Fruit fly (Drosophila melanogaster) whole organism, wandering third instar larva: ENCODE results near the gene CG43229.

Experiments
- Abd-B ChIP-seq: fragments of >200 bp; optimal IDR thresholded peaks from 2 replicates; lab custom pipeline; 2017; ENCODE audit warnings: missing biosample characterization, missing genetic modification characterization
- CG32264 ChIP-seq: fragments of 200-800 bp; sonication (Bioruptor generic); optimal IDR thresholded peaks from 2 replicates; lab custom pipeline; 2016; ENCODE audit warnings: missing biosample characterization, missing genetic modification characterization
- CG9705 ChIP-seq: fragments of 200-800 bp; sonication (Bioruptor generic); optimal IDR thresholded peaks from 2 replicates; lab custom pipeline; 2018; ENCODE audit warnings: missing biosample characterization, mild to moderate bottlenecking, missing genetic modification characterization
- CrebA ChIP-seq: fragments of 200-800 bp; sonication (Bioruptor generic); optimal IDR thresholded peaks from 2 replicates; lab custom pipeline; 2016; ENCODE audit warnings: missing biosample characterization, mild to moderate bottlenecking, missing genetic modification characterization, borderline replicate concordance
- Dfd ChIP-seq: fragments of >200 bp; optimal IDR thresholded peaks from 2 replicates; lab custom pipeline; 2017; ENCODE audit warnings: missing biosample characterization, missing genetic modification characterization
- Dif ChIP-seq: fragments of 200-275, 200-300 bp; sonication (Bioruptor generic); optimal IDR thresholded peaks from 2 replicates; lab custom pipeline; 2018; ENCODE audit warnings: missing biosample characterization, missing genetic modification characterization; ENCODE audit not compliant: partially characterized antibody
- GATAd ChIP-seq: sonication (Bioruptor generic); optimal IDR thresholded peaks from 2 replicates; lab custom pipeline; 2016; ENCODE audit warnings: missing biosample characterization, missing genetic modification characterization
- HLH106 ChIP-seq: fragments of 200-800 bp; optimal IDR thresholded peaks from 3 replicates; lab custom pipeline; 2019; ENCODE audit warnings: missing biosample characterization, mild to moderate bottlenecking, missing genetic modification characterization, moderate library complexity
- Hnf4 ChIP-seq: fragments of 200-800 bp; sonication (Bioruptor generic); optimal IDR thresholded peaks from 2 replicates; lab custom pipeline; 2016; ENCODE audit warnings: missing biosample characterization, mild to moderate bottlenecking, missing genetic modification characterization
- Hr78 ChIP-seq: fragments of >200 bp; optimal IDR thresholded peaks from 2 replicates; lab custom pipeline; 2017; ENCODE audit warnings: missing biosample characterization, missing genetic modification characterization
- Hr83 ChIP-seq: fragments of 200-300 bp; sonication (Bioruptor generic); optimal IDR thresholded peaks from 2 replicates; lab custom pipeline; 2016; ENCODE audit warnings: missing biosample characterization, mild to moderate bottlenecking, missing genetic modification characterization, moderate library complexity; ENCODE audit not compliant: poor library complexity, severe bottlenecking
- Jra ChIP-seq: sonication (Bioruptor generic); optimal IDR thresholded peaks from 2 replicates; lab custom pipeline; 2016; ENCODE audit warnings: missing biosample characterization, missing genetic modification characterization
- Mio ChIP-seq: sonication (Bioruptor generic); optimal IDR thresholded peaks from 2 replicates; lab custom pipeline; 2016; ENCODE audit warnings: missing biosample characterization, missing genetic modification characterization
- Myc ChIP-seq: fragments of >200 bp; optimal IDR thresholded peaks from 2 replicates; lab custom pipeline; 2017
- N ChIP-seq: fragments of >200 bp; optimal IDR thresholded peaks from 2 replicates; lab custom pipeline; 2018; ENCODE audit warnings: missing biosample characterization, missing external identifiers, missing genetic modification characterization
- OdsH ChIP-seq: fragments of 200-800 bp; sonication (Bioruptor generic); optimal IDR thresholded peaks from 2 replicates; lab custom pipeline; 2016; ENCODE audit warnings: missing biosample characterization, mild to moderate bottlenecking, missing genetic modification characterization
- Rel ChIP-seq, 2 experiments: fragments of 200-800 bp; sonication (Bioruptor generic) in 1 of 2; optimal IDR thresholded peaks; 2 replicates in 1 of 2; 3 replicates in 1 of 2; lab custom pipeline; 2016 to 2019; ENCODE audit warnings: mild to moderate bottlenecking in 2 of 2, missing biosample characterization in 2 of 2, missing genetic modification characterization in 2 of 2, moderate library complexity in 1 of 2
- Sp1 ChIP-seq: fragments of 200-800 bp; sonication (Bioruptor generic); optimal IDR thresholded peaks from 3 replicates; lab custom pipeline; 2019; ENCODE audit warnings: missing biosample characterization, mild to moderate bottlenecking, missing genetic modification characterization, moderate library complexity
- Vsx2 ChIP-seq: fragments of 200-300, 225-300 bp; sonication (Bioruptor generic); optimal IDR thresholded peaks from 2 replicates; lab custom pipeline; 2018; ENCODE audit warnings: missing biosample characterization, missing genetic modification characterization; ENCODE audit not compliant: partially characterized antibody
- br ChIP-seq: fragments of 200-800 bp; sonication (Bioruptor generic); optimal IDR thresholded peaks from 2 replicates; lab custom pipeline; 2016; ENCODE audit warnings: missing biosample characterization, missing genetic modification characterization
- brk ChIP-seq: fragments of 200-800 bp; sonication (Bioruptor generic); optimal IDR thresholded peaks from 2 replicates; lab custom pipeline; 2016; ENCODE audit warnings: missing biosample characterization, mild to moderate bottlenecking, missing genetic modification characterization
- dl ChIP-seq, 2 experiments: fragments of 175-275, 200-275 bp in 1 of 2; fragments of 200-275 bp in 1 of 2; sonication (Bioruptor generic); optimal IDR thresholded peaks; lab custom pipeline; 2018; ENCODE audit warnings: mild to moderate bottlenecking in 2 of 2, missing biosample characterization in 2 of 2, missing genetic modification characterization in 2 of 2, moderate library complexity in 2 of 2; ENCODE audit not compliant: partially characterized antibody in 2 of 2, insufficient read depth in 1 of 2
- dmrt93B ChIP-seq: fragments of 200-800 bp; sonication (Bioruptor generic); optimal IDR thresholded peaks from 2 replicates; lab custom pipeline; 2018; ENCODE audit warnings: missing biosample characterization, mild to moderate bottlenecking, missing genetic modification characterization
- dsf ChIP-seq: sonication (Bioruptor generic); optimal IDR thresholded peaks from 2 replicates; lab custom pipeline; 2016; ENCODE audit warnings: missing biosample characterization, missing genetic modification characterization, borderline replicate concordance
- ey ChIP-seq: fragments of 200-800 bp; sonication (Bioruptor generic); optimal IDR thresholded peaks from 2 replicates; lab custom pipeline; 2016; ENCODE audit warnings: missing biosample characterization, missing genetic modification characterization
- foxo ChIP-seq, 2 experiments: fragments of 200-800 bp; sonication (Bioruptor generic); optimal IDR thresholded peaks; 2 replicates in 1 of 2; 3 replicates in 1 of 2; lab custom pipeline; 2016 to 2017; ENCODE audit warnings: missing biosample characterization in 2 of 2, missing genetic modification characterization in 2 of 2
- fru ChIP-seq: fragments of 200-800 bp; sonication (Bioruptor generic); optimal IDR thresholded peaks from 3 replicates; lab custom pipeline; 2016; ENCODE audit warnings: missing biosample characterization, mild to moderate bottlenecking, missing genetic modification characterization
- h ChIP-seq: fragments of 200-800 bp; sonication (Bioruptor generic); optimal IDR thresholded peaks from 3 replicates; lab custom pipeline; 2016; ENCODE audit warnings: missing biosample characterization, mild to moderate bottlenecking, missing genetic modification characterization
- lola ChIP-seq: fragments of >200 bp; optimal IDR thresholded peaks from 2 replicates; lab custom pipeline; 2017; ENCODE audit warnings: missing biosample characterization, missing genetic modification characterization
- pan ChIP-seq: fragments of >200 bp; optimal IDR thresholded peaks from 2 replicates; lab custom pipeline; 2017
- psq ChIP-seq: fragments of 200-800 bp; sonication (Bioruptor generic); optimal IDR thresholded peaks from 3 replicates; lab custom pipeline; 2017; ENCODE audit warnings: missing biosample characterization, mild to moderate bottlenecking, missing genetic modification characterization, moderate library complexity
- rgr ChIP-seq: fragments of 200-800 bp; sonication (Bioruptor generic); optimal IDR thresholded peaks from 3 replicates; lab custom pipeline; 2016; ENCODE audit warnings: missing biosample characterization, mild to moderate bottlenecking, missing genetic modification characterization
- sage ChIP-seq: fragments of 200-800 bp; sonication (Bioruptor generic); optimal IDR thresholded peaks from 2 replicates; lab custom pipeline; 2016; ENCODE audit warnings: missing biosample characterization, mild to moderate bottlenecking, missing genetic modification characterization
- sv ChIP-seq: fragments of 200-800 bp; sonication (Bioruptor generic); optimal IDR thresholded peaks from 3 replicates; lab custom pipeline; 2016; ENCODE audit warnings: missing biosample characterization, missing genetic modification characterization
- tai ChIP-seq: sonication (Bioruptor generic); optimal IDR thresholded peaks from 2 replicates; lab custom pipeline; 2016; ENCODE audit warnings: missing biosample characterization, missing genetic modification characterization
- usp ChIP-seq: fragments of >200 bp; optimal IDR thresholded peaks from 2 replicates; lab custom pipeline; 2017; ENCODE audit warnings: missing biosample characterization, missing genetic modification characterization
- woc ChIP-seq: sonication (Bioruptor generic); optimal IDR thresholded peaks from 2 replicates; lab custom pipeline; 2016; ENCODE audit warnings: missing biosample characterization, mild to moderate bottlenecking, missing genetic modification characterization

The CG43229 gene

dm6 chrX:18138297-18138696 lies at the start of gene CG43229:
CG43229 (plus strand) TSS chrX:18138542.
- TF ChIP-seq ey (GFP tag; lab: Kevin White, UChicago): no peak
- no peak for TF ChIP-seq HLH106
- no peak for TF ChIP-seq br (GFP tag; lab: Kevin White, UChicago)
- TF ChIP-seq Hr83: no peak
- no peak for TF ChIP-seq Abd-B
- TF ChIP-seq pan: no peak
- TF ChIP-seq psq (GFP tag; lab: Kevin White, UChicago): no peak
- no peak for TF ChIP-seq CG32264 (GFP tag; lab: Kevin White, UChicago)
- no peak for TF ChIP-seq CrebA (GFP tag; lab: Kevin White, UChicago)
- no peak for TF ChIP-seq sage (GFP tag; lab: Kevin White, UChicago)
- no peak for TF ChIP-seq woc (GFP tag; lab: Kevin White, UChicago)
- no peak for TF ChIP-seq sv
- TF ChIP-seq OdsH (GFP tag; lab: Kevin White, UChicago): no peak
- no peak for TF ChIP-seq Jra
- TF ChIP-seq dl (GFP tag; optimal IDR thresholded peaks at IDR 0.05; lab: Kevin White, UChicago; ENCODE audit: insufficient read depth in 1 of 2, partially characterized antibody in 2 of 2): no peak
- TF ChIP-seq usp (GFP tag; lab: Kevin White, UChicago): no peak
- TF ChIP-seq CG9705 (GFP tag; lab: Kevin White, UChicago): no peak

- TF ChIP-seq Rel (GFP tag; optimal IDR thresholded peaks at IDR 0.05; lab: Kevin White, UChicago) (no peak), Rel (tag; optimal IDR thresholded peaks at IDR 0.05; lab: Kevin White, UChicago) (peak; percentile 79), HLH106 (no peak), ey (GFP tag; lab: Kevin White, UChicago) (no peak), woc (GFP tag; lab: Kevin White, UChicago) (no peak)
Measured at dm6 chrX:18090333-18090732, 48.0 kb upstream of the CG43229 start, which contains the start of gene Swt1. Swt1 (minus strand) TSS chrX:18090509.

dm6 chrX:18091159-18091676 lies 47.1 kb upstream of the CG43229 start, which contains the start of gene scu:
scu (plus strand) TSS chrX:18091259.
- TF ChIP-seq Sp1: peak; percentile 17
- TF ChIP-seq brk (GFP tag; lab: Kevin White, UChicago): no peak
- TF ChIP-seq CG9705 (GFP tag; lab: Kevin White, UChicago): no peak
- TF ChIP-seq Rel (GFP tag; optimal IDR thresholded peaks at IDR 0.05; lab: Kevin White, UChicago): peak; percentile 39
- peak; percentile 74 for TF ChIP-seq Rel (tag; optimal IDR thresholded peaks at IDR 0.05; lab: Kevin White, UChicago)
- no peak for TF ChIP-seq Myc (lab: Kevin White, UChicago)
- peak; percentile 90 for TF ChIP-seq Hnf4
- no peak for TF ChIP-seq Abd-B

dm6 chrX:18092126-18092525 lies 46.2 kb upstream of the CG43229 start:
- TF ChIP-seq Mio (GFP tag; lab: Kevin White, UChicago) (no peak), HLH106 (no peak)

- TF ChIP-seq br (GFP tag; lab: Kevin White, UChicago): peak; percentile 79
- peak; percentile 87 for TF ChIP-seq rgr (GFP tag; lab: Kevin White, UChicago)
- peak; percentile 74 for TF ChIP-seq psq (GFP tag; lab: Kevin White, UChicago)
- TF ChIP-seq usp (GFP tag; lab: Kevin White, UChicago): no peak
- TF ChIP-seq lola: no peak
- TF ChIP-seq OdsH (GFP tag; lab: Kevin White, UChicago): peak; percentile 80
- TF ChIP-seq Jra: peak; percentile 73
- TF ChIP-seq Abd-B: no peak
- no peak for TF ChIP-seq Vsx2
- TF ChIP-seq sv: peak; percentile 85
- TF ChIP-seq CrebA (GFP tag; lab: Kevin White, UChicago): no peak
- peak; percentile 20 for TF ChIP-seq CG32264 (GFP tag; lab: Kevin White, UChicago)
- TF ChIP-seq dsf (GFP tag; lab: Kevin White, UChicago): no peak
- peak; percentile 34 for TF ChIP-seq GATAd (GFP tag; lab: Kevin White, UChicago)
- TF ChIP-seq ey (GFP tag; lab: Kevin White, UChicago): peak; percentile 75
- no peak for TF ChIP-seq Hr78 (GFP tag; lab: Kevin White, UChicago)
- no peak for TF ChIP-seq brk (GFP tag; lab: Kevin White, UChicago)
- TF ChIP-seq sage (GFP tag; lab: Kevin White, UChicago): no peak
- TF ChIP-seq dmrt93B (GFP tag; lab: Kevin White, UChicago): peak; percentile 72
- peak; percentile 89 for TF ChIP-seq h (GFP tag; lab: Kevin White, UChicago)
- peak; percentile 86 for TF ChIP-seq Hnf4
- TF ChIP-seq pan: peak; percentile 77
- TF ChIP-seq Hr83: peak; percentile 7
- TF ChIP-seq N (GFP tag; lab: Kevin White, UChicago): no peak
- TF ChIP-seq Sp1: peak; percentile 80
- no peak for TF ChIP-seq dl (GFP tag; optimal IDR thresholded peaks at IDR 0.05; lab: Kevin White, UChicago; ENCODE audit: insufficient read depth in 1 of 2, partially characterized antibody in 2 of 2)
- TF ChIP-seq CG9705 (GFP tag; lab: Kevin White, UChicago): peak; percentile 68
- no peak for TF ChIP-seq Myc (lab: Kevin White, UChicago)
- TF ChIP-seq Dif (GFP tag; lab: Kevin White, UChicago): no peak
- no peak for TF ChIP-seq Dfd (GFP tag; lab: Kevin White, UChicago)
- TF ChIP-seq Rel (GFP tag; optimal IDR thresholded peaks at IDR 0.05; lab: Kevin White, UChicago): no peak
- peak; percentile 65 for TF ChIP-seq Rel (tag; optimal IDR thresholded peaks at IDR 0.05; lab: Kevin White, UChicago)
- TF ChIP-seq tai: no peak
- TF ChIP-seq Mio (GFP tag; lab: Kevin White, UChicago): no peak
- TF ChIP-seq foxo (GFP tag; optimal IDR thresholded peaks at IDR 0.05; lab: Kevin White, UChicago): peak in 1 of 2 experiments; percentile 88
- peak; percentile 86 for TF ChIP-seq fru (GFP tag; lab: Kevin White, UChicago)
Measured at dm6 chrX:18092810-18093222, 45.5 kb upstream of the CG43229 start, which contains the start of gene RhoGAP16F. RhoGAP16F (plus strand) TSS chrX:18093145.
